Worm (Caenorhabditis elegans): Measurements from ENCODE around the gene kmo-1.

kmo-1 gene

ce11 chrV:12080274-12080673 is 10.0 kb upstream of the kmo-1 start, which contains the start of gene R07B7.9:
Gene R07B7.9, minus strand, starts transcription at chrV:12080374.
- no peak for TF ChIP-seq med-1 (GFP tag; optimal IDR thresholded peaks at IDR 0.05; ENCODE audit: insufficient read depth)
- TF ChIP-seq ztf-23 (GFP tag; IDR thresholded peaks at IDR 0.05): no peak
- no peak for TF ChIP-seq tab-1 (GFP tag; IDR thresholded peaks at IDR 0.05)
- TF ChIP-seq klf-2 (GFP tag; conservative IDR thresholded peaks at IDR 0.05): no peak
- TF ChIP-seq ztf-29 (GFP tag; IDR thresholded peaks at IDR 0.05): no peak
- TF ChIP-seq cog-1 (tag; optimal IDR thresholded peaks at IDR 0.05): no peak
- no peak for TF ChIP-seq ref-1 (GFP tag; conservative IDR thresholded peaks at IDR 0.05)
- no peak for TF ChIP-seq T22C8.4 (GFP tag; IDR thresholded peaks at IDR 0.05)
- no peak for TF ChIP-seq flt-1 (GFP tag; IDR thresholded peaks at IDR 0.05)

ce11 chrV:12075983-12076382 is 5.7 kb upstream of the kmo-1 start:
- TF ChIP-seq ztf-29 (GFP tag; IDR thresholded peaks at IDR 0.05): no peak
- no peak for TF ChIP-seq ztf-23 (GFP tag; IDR thresholded peaks at IDR 0.05)
- TF ChIP-seq med-1 (GFP tag; optimal IDR thresholded peaks at IDR 0.05; ENCODE audit: insufficient read depth): no peak
- no peak for TF ChIP-seq klf-2 (GFP tag; conservative IDR thresholded peaks at IDR 0.05)
- TF ChIP-seq tab-1 (GFP tag; IDR thresholded peaks at IDR 0.05): no peak
- no peak for TF ChIP-seq flt-1 (GFP tag; IDR thresholded peaks at IDR 0.05)

ce11 chrV:12074886-12075285 is 4.6 kb upstream of the kmo-1 start, which contains the start of gene R07B7.6:
Gene R07B7.6, minus strand, starts transcription at chrV:12074986.
- TF ChIP-seq tab-1 (GFP tag; IDR thresholded peaks at IDR 0.05): no peak
- TF ChIP-seq klf-2 (GFP tag; conservative IDR thresholded peaks at IDR 0.05): no peak
- TF ChIP-seq ztf-23 (GFP tag; IDR thresholded peaks at IDR 0.05): no peak
- no peak for TF ChIP-seq flt-1 (GFP tag; IDR thresholded peaks at IDR 0.05)
- no peak for TF ChIP-seq med-1 (GFP tag; optimal IDR thresholded peaks at IDR 0.05; ENCODE audit: insufficient read depth)
- no peak for TF ChIP-seq T22C8.4 (GFP tag; IDR thresholded peaks at IDR 0.05)
- TF ChIP-seq ztf-29 (GFP tag; IDR thresholded peaks at IDR 0.05): no peak
- TF ChIP-seq ref-1 (GFP tag; conservative IDR thresholded peaks at IDR 0.05): no peak
- no peak for TF ChIP-seq cog-1 (tag; optimal IDR thresholded peaks at IDR 0.05)

ce11 chrV:12071483-12071882 is 1.2 kb upstream of the kmo-1 start:
- no peak for TF ChIP-seq med-1 (GFP tag; optimal IDR thresholded peaks at IDR 0.05; ENCODE audit: insufficient read depth)
- no peak for TF ChIP-seq flt-1 (GFP tag; IDR thresholded peaks at IDR 0.05)
- no peak for TF ChIP-seq cog-1 (tag; optimal IDR thresholded peaks at IDR 0.05)
- no peak for TF ChIP-seq T22C8.4 (GFP tag; IDR thresholded peaks at IDR 0.05)

- TF ChIP-seq ztf-23 (GFP tag; IDR thresholded peaks at IDR 0.05) (no peak), klf-2 (GFP tag; conservative IDR thresholded peaks at IDR 0.05) (no peak), T22C8.4 (GFP tag; IDR thresholded peaks at IDR 0.05) (no peak), ztf-29 (GFP tag; IDR thresholded peaks at IDR 0.05) (no peak), med-1 (GFP tag; optimal IDR thresholded peaks at IDR 0.05; ENCODE audit: insufficient read depth) (no peak), cog-1 (tag; optimal IDR thresholded peaks at IDR 0.05) (no peak), ref-1 (GFP tag; conservative IDR thresholded peaks at IDR 0.05) (no peak), tab-1 (GFP tag; IDR thresholded peaks at IDR 0.05) (no peak), flt-1 (GFP tag; IDR thresholded peaks at IDR 0.05) (no peak)
Observed at ce11 chrV:12068437-12068836, 1.9 kb downstream of the kmo-1 start, which contains the start of gene kmo-2. Gene kmo-2, minus strand, starts transcription at chrV:12068537.

ce11 chrV:12065859-12066258 is 4.5 kb downstream of the kmo-1 start:
- no peak for TF ChIP-seq ztf-29 (GFP tag; IDR thresholded peaks at IDR 0.05)
- TF ChIP-seq flt-1 (GFP tag; IDR thresholded peaks at IDR 0.05): no peak

- TF ChIP-seq cog-1 (tag; optimal IDR thresholded peaks at IDR 0.05): no peak
- TF ChIP-seq tab-1 (GFP tag; IDR thresholded peaks at IDR 0.05): no peak
- TF ChIP-seq klf-2 (GFP tag; conservative IDR thresholded peaks at IDR 0.05): no peak
- no peak for TF ChIP-seq med-1 (GFP tag; optimal IDR thresholded peaks at IDR 0.05; ENCODE audit: insufficient read depth)
- TF ChIP-seq ztf-23 (GFP tag; IDR thresholded peaks at IDR 0.05): no peak
- no peak for TF ChIP-seq ztf-29 (GFP tag; IDR thresholded peaks at IDR 0.05)
- TF ChIP-seq flt-1 (GFP tag; IDR thresholded peaks at IDR 0.05): 0 out of 2 replicates have a peak, but pooled peaks have one; percentile 46
- peak; percentile 48; the same call in 1 of the 2 replicates for TF ChIP-seq T22C8.4 (GFP tag; IDR thresholded peaks at IDR 0.05)
- no peak for TF ChIP-seq ref-1 (GFP tag; conservative IDR thresholded peaks at IDR 0.05)
Observed at ce11 chrV:12065369-12065768, 5.0 kb downstream of the kmo-1 start, which contains the start of gene pqn-53. Gene pqn-53, minus strand, starts transcription at chrV:12065391.

- TF ChIP-seq T22C8.4 (GFP tag; IDR thresholded peaks at IDR 0.05): no peak
- TF ChIP-seq med-1 (GFP tag; optimal IDR thresholded peaks at IDR 0.05; ENCODE audit: insufficient read depth): no peak
- TF ChIP-seq ztf-23 (GFP tag; IDR thresholded peaks at IDR 0.05): 0 out of 2 replicates have a peak, but pooled peaks have one; percentile 31
- 0 out of 2 replicates have a peak, but pooled peaks have one; percentile 29 for TF ChIP-seq flt-1 (GFP tag; IDR thresholded peaks at IDR 0.05)
Observed at ce11 chrV:12063036-12063435, 7.3 kb downstream of the kmo-1 start, which contains the start of gene clh-6. Gene clh-6, minus strand, starts transcription at chrV:12063368.

- TF ChIP-seq T22C8.4 (GFP tag; IDR thresholded peaks at IDR 0.05): no peak
- no peak for TF ChIP-seq ref-1 (GFP tag; conservative IDR thresholded peaks at IDR 0.05)
- no peak for TF ChIP-seq flt-1 (GFP tag; IDR thresholded peaks at IDR 0.05)
- TF ChIP-seq cog-1 (tag; optimal IDR thresholded peaks at IDR 0.05): no peak
- no peak for TF ChIP-seq tab-1 (GFP tag; IDR thresholded peaks at IDR 0.05)
- no peak for TF ChIP-seq med-1 (GFP tag; optimal IDR thresholded peaks at IDR 0.05; ENCODE audit: insufficient read depth)
- no peak for TF ChIP-seq klf-2 (GFP tag; conservative IDR thresholded peaks at IDR 0.05)
Observed at ce11 chrV:12059719-12060118, 10.6 kb downstream of the kmo-1 start, which contains the start of gene R07B7.2. Gene R07B7.2, minus strand, starts transcription at chrV:12059753.

- TF ChIP-seq ref-1 (GFP tag; conservative IDR thresholded peaks at IDR 0.05): no peak
- TF ChIP-seq ztf-23 (GFP tag; IDR thresholded peaks at IDR 0.05): no peak
- TF ChIP-seq flt-1 (GFP tag; IDR thresholded peaks at IDR 0.05): no peak
- no peak for TF ChIP-seq T22C8.4 (GFP tag; IDR thresholded peaks at IDR 0.05)
- TF ChIP-seq ztf-29 (GFP tag; IDR thresholded peaks at IDR 0.05): no peak
- TF ChIP-seq tab-1 (GFP tag; IDR thresholded peaks at IDR 0.05): no peak
- TF ChIP-seq cog-1 (tag; optimal IDR thresholded peaks at IDR 0.05): no peak
- no peak for TF ChIP-seq klf-2 (GFP tag; conservative IDR thresholded peaks at IDR 0.05)
- TF ChIP-seq med-1 (GFP tag; optimal IDR thresholded peaks at IDR 0.05; ENCODE audit: insufficient read depth): no peak
Observed at ce11 chrV:12053598-12053997, 16.7 kb downstream of the kmo-1 start, which contains the start of gene F10C2.7. Gene F10C2.7, plus strand, starts transcription at chrV:12053898.
